Fruit fly (Drosophila melanogaster) whole organism, embryonic: ENCODE results near the gene Top3alpha.

Experiments
- Atf-2 ChIP-seq: fragments of 200-800 bp; sonication (Bioruptor generic); optimal IDR thresholded peaks from 2 replicates; lab custom pipeline; 2016; ENCODE audit warnings: missing biosample characterization, missing genetic modification characterization
- CG10462 ChIP-seq: fragments of 200-800 bp; sonication (Bioruptor generic); optimal IDR thresholded peaks from 2 replicates; lab custom pipeline; 2016; ENCODE audit warnings: missing biosample characterization, missing genetic modification characterization
- CG12104 ChIP-seq: fragments of 200-800 bp; sonication (Bioruptor generic); optimal IDR thresholded peaks from 3 replicates; lab custom pipeline; 2016; ENCODE audit warnings: missing biosample characterization, missing genetic modification characterization
- CG12219 ChIP-seq: fragments of 200-800 bp; sonication (Bioruptor generic); optimal IDR thresholded peaks from 3 replicates; lab custom pipeline; 2018; ENCODE audit warnings: missing biosample characterization, mild to moderate bottlenecking, missing genetic modification characterization
- CG12659 ChIP-seq: fragments of 200-800 bp; sonication (Bioruptor generic); optimal IDR thresholded peaks from 3 replicates; lab custom pipeline; 2017; ENCODE audit warnings: mild to moderate bottlenecking, missing biosample characterization, missing genetic modification reagents, missing genetic modification characterization
- CG13624 ChIP-seq: fragments of 200-800 bp; sonication (Bioruptor generic); optimal IDR thresholded peaks from 2 replicates; lab custom pipeline; 2016; ENCODE audit warnings: missing biosample characterization, missing genetic modification characterization
- CG17361 ChIP-seq: fragments of 200-800 bp; sonication (Bioruptor generic); IDR thresholded peaks from 3 replicates; pipeline ENCODE4 v1.3.6; 2022; ENCODE audit warnings: missing biosample characterization, missing genetic modification characterization
- CG17385 ChIP-seq: fragments of 200-800 bp; sonication (Bioruptor generic); optimal IDR thresholded peaks from 3 replicates; lab custom pipeline; 2018; ENCODE audit warnings: missing biosample characterization, mild to moderate bottlenecking, missing genetic modification characterization
- CG17802 ChIP-seq: fragments of 200-800 bp; sonication (Bioruptor generic); optimal IDR thresholded peaks from 2 replicates; lab custom pipeline; 2018; ENCODE audit warnings: missing biosample characterization, mild to moderate bottlenecking, missing genetic modification characterization, moderate library complexity
- CG2712 ChIP-seq: fragments of 200-800 bp; optimal IDR thresholded peaks from 3 replicates; lab custom pipeline; 2019; ENCODE audit warnings: missing biosample characterization, mild to moderate bottlenecking, missing genetic modification characterization, moderate library complexity
- CG30431 ChIP-seq: fragments of 200-800 bp; sonication (Bioruptor generic); optimal IDR thresholded peaks from 2 replicates; lab custom pipeline; 2017; ENCODE audit warnings: missing biosample characterization, missing genetic modification characterization
- CG32767 ChIP-seq: fragments of 200-800 bp; sonication (Bioruptor generic); IDR thresholded peaks from 2 replicates; pipeline ENCODE4 v1.3.6; 2022; ENCODE audit warnings: missing biosample characterization, missing genetic modification characterization
- CG32772 ChIP-seq: fragments of 200-800 bp; sonication (Bioruptor generic); IDR thresholded peaks from 2 replicates; pipeline ENCODE4 v1.3.6; 2022; ENCODE audit warnings: missing biosample characterization, missing genetic modification characterization
- CG6689 ChIP-seq: fragments of 200-800 bp; sonication (Bioruptor generic); IDR thresholded peaks from 2 replicates; pipeline ENCODE4 v1.3.6; 2022; ENCODE audit warnings: missing biosample characterization, missing genetic modification characterization
- CG7839 ChIP-seq: fragments of 200-800 bp; sonication (Bioruptor generic); optimal IDR thresholded peaks from 3 replicates; lab custom pipeline; 2018; ENCODE audit warnings: missing biosample characterization, mild to moderate bottlenecking, missing genetic modification characterization, moderate library complexity
- D ChIP-seq, 2 experiments: fragments of 200-800 bp in 1 of 2; fragments of >200 bp in 1 of 2; sonication (Bioruptor generic) in 1 of 2; optimal IDR thresholded peaks; 2 replicates in 1 of 2; 3 replicates in 1 of 2; lab custom pipeline; 2017; ENCODE audit warnings: mild to moderate bottlenecking in 1 of 2, missing biosample characterization in 1 of 2, missing genetic modification characterization in 1 of 2, missing genetic modification reagents in 1 of 2
- D19A ChIP-seq: fragments of 200-800 bp; optimal IDR thresholded peaks from 3 replicates; lab custom pipeline; 2019; ENCODE audit warnings: missing biosample characterization, mild to moderate bottlenecking, missing genetic modification characterization, moderate library complexity
- ERR ChIP-seq: fragments of 200-800 bp; sonication (Bioruptor generic); optimal IDR thresholded peaks from 2 replicates; lab custom pipeline; 2016; ENCODE audit warnings: missing biosample characterization, missing genetic modification characterization
- GATAe ChIP-seq: fragments of 200-800 bp; sonication (Bioruptor generic); conservative IDR thresholded peaks from 2 replicates; pipeline ENCODE4 v1.3.6; 2022; ENCODE audit warnings: missing biosample characterization, missing genetic modification characterization
- HLH3B ChIP-seq: fragments of 200-800 bp; sonication (Bioruptor generic); IDR thresholded peaks from 2 replicates; pipeline ENCODE4 v1.3.6; 2022; ENCODE audit warnings: missing biosample characterization, missing genetic modification characterization
- HLH4C ChIP-seq: fragments of 200-800 bp; sonication (Bioruptor generic); IDR thresholded peaks from 3 replicates; pipeline ENCODE4 v1.3.6; 2022; ENCODE audit warnings: missing biosample characterization, missing genetic modification characterization; ENCODE audit not compliant: partially characterized antibody
- Hsf ChIP-seq: fragments of 200-800 bp; sonication (Bioruptor generic); optimal IDR thresholded peaks from 3 replicates; lab custom pipeline; 2016; ENCODE audit warnings: missing biosample characterization, missing genetic modification characterization
- Lpt ChIP-seq: fragments of >200 bp; optimal IDR thresholded peaks from 2 replicates; lab custom pipeline; 2018; ENCODE audit warnings: missing biosample characterization, missing genetic modification characterization
- MTF-1 ChIP-seq: fragments of 200-800 bp; sonication (Bioruptor generic); optimal IDR thresholded peaks from 2 replicates; lab custom pipeline; 2018; ENCODE audit warnings: missing biosample characterization, mild to moderate bottlenecking, missing genetic modification characterization, borderline replicate concordance
- Med ChIP-seq: fragments of 200-800 bp; sonication (Bioruptor generic); peaks from one replicate; lab custom pipeline; 2016; ENCODE audit warnings: missing biosample characterization, missing genetic modification characterization, mild to moderate bottlenecking, inconsistent platforms, moderate library complexity
- NC2α ChIP-seq: fragments of 200-800 bp; sonication (Bioruptor generic); optimal IDR thresholded peaks from 2 replicates; lab custom pipeline; 2016; ENCODE audit warnings: missing biosample characterization, missing genetic modification characterization
- Opbp ChIP-seq: fragments of 200-800 bp; sonication (Bioruptor generic); IDR thresholded peaks from 3 replicates; pipeline ENCODE4 v1.3.6; 2022; ENCODE audit warnings: missing biosample characterization, missing genetic modification characterization; ENCODE audit not compliant: partially characterized antibody
- Side ChIP-seq: fragments of 200-800 bp; sonication (Bioruptor generic); optimal IDR thresholded peaks from 2 replicates; lab custom pipeline; 2016; ENCODE audit warnings: missing biosample characterization, missing genetic modification characterization
- Ssrp ChIP-seq: fragments of 200-800 bp; sonication (Bioruptor generic); optimal IDR thresholded peaks from 2 replicates; lab custom pipeline; 2018; ENCODE audit warnings: missing biosample characterization, mild to moderate bottlenecking, missing genetic modification characterization, moderate library complexity
- Trl ChIP-seq, 3 experiments: fragments of >200 bp in 2 of 3; fragments of 200-800 bp in 1 of 3; sonication (Bioruptor generic) in 1 of 3; optimal IDR thresholded peaks; 2 replicates in 1 of 3; 3 replicates in 2 of 3; lab custom pipeline; 2016 to 2017; ENCODE audit warnings: missing biosample characterization in 1 of 3, missing genetic modification characterization in 1 of 3
- az2 ChIP-seq: fragments of 200-800 bp; sonication (Bioruptor generic); optimal IDR thresholded peaks from 3 replicates; lab custom pipeline; 2016; ENCODE audit warnings: missing biosample characterization, missing genetic modification characterization
- chif ChIP-seq, 2 experiments: fragments of 200-800 bp; sonication (Bioruptor generic); optimal IDR thresholded peaks; 3 replicates each; lab custom pipeline; 2016; ENCODE audit warnings: missing biosample characterization in 2 of 2, missing genetic modification characterization in 2 of 2
- chn ChIP-seq: fragments of 200-800 bp; sonication (Bioruptor generic); optimal IDR thresholded peaks from 2 replicates; lab custom pipeline; 2016; ENCODE audit warnings: missing biosample characterization, missing genetic modification characterization
- ci ChIP-seq: fragments of 200-800 bp; sonication (Bioruptor generic); IDR thresholded peaks from 3 replicates; pipeline ENCODE4 v1.3.6; 2022; ENCODE audit warnings: missing biosample characterization, missing genetic modification characterization
- crol ChIP-seq: fragments of 200-800 bp; sonication (Bioruptor generic); IDR thresholded peaks from 2 replicates; pipeline ENCODE4 v1.3.6; 2022; ENCODE audit warnings: missing biosample characterization, missing genetic modification characterization
- dysf ChIP-seq: fragments of 200-800 bp; sonication (Bioruptor generic); IDR thresholded peaks from 3 replicates; pipeline ENCODE4 v1.3.6; 2022; ENCODE audit warnings: missing biosample characterization, missing genetic modification characterization
- fd102C ChIP-seq: fragments of 200-800 bp; sonication (Bioruptor generic); optimal IDR thresholded peaks from 2 replicates; lab custom pipeline; 2018; ENCODE audit warnings: missing biosample characterization, mild to moderate bottlenecking, missing genetic modification characterization, moderate library complexity
- gcm2 ChIP-seq: fragments of 200-800 bp; sonication (Bioruptor generic); optimal IDR thresholded peaks from 2 replicates; lab custom pipeline; 2016; ENCODE audit warnings: missing biosample characterization, missing genetic modification characterization
- gem ChIP-seq: fragments of 200-800 bp; sonication (Bioruptor generic); optimal IDR thresholded peaks from 2 replicates; lab custom pipeline; 2019; ENCODE audit warnings: missing biosample characterization, mild to moderate bottlenecking, missing genetic modification characterization, moderate library complexity
- insv ChIP-seq, 2 experiments: fragments of 200-800 bp; sonication (Bioruptor generic); optimal IDR thresholded peaks; 3 replicates each; lab custom pipeline; 2016 to 2018; ENCODE audit warnings: missing biosample characterization in 2 of 2, missing genetic modification characterization in 2 of 2
- kni ChIP-seq: fragments of 200-800 bp; sonication (Bioruptor generic); optimal IDR thresholded peaks from 3 replicates; lab custom pipeline; 2017; ENCODE audit warnings: mild to moderate bottlenecking, missing biosample characterization, missing genetic modification reagents, missing genetic modification characterization
- nmo ChIP-seq: fragments of 200-800 bp; sonication (Bioruptor generic); optimal IDR thresholded peaks from 2 replicates; lab custom pipeline; 2018; ENCODE audit warnings: missing biosample characterization, mild to moderate bottlenecking, missing genetic modification characterization, moderate library complexity
- peb ChIP-seq: fragments of 200-800 bp; sonication (Bioruptor generic); IDR thresholded peaks from 2 replicates; pipeline ENCODE4 v1.3.6; 2022; ENCODE audit warnings: missing biosample characterization, missing genetic modification characterization
- pfk ChIP-seq: fragments of 200-800 bp; sonication (Bioruptor generic); optimal IDR thresholded peaks from 2 replicates; lab custom pipeline; 2018; ENCODE audit warnings: missing biosample characterization, mild to moderate bottlenecking, missing genetic modification characterization, moderate library complexity
- sc ChIP-seq, 3 experiments: fragments of >200 bp in 2 of 3; fragments of 200-800 bp in 1 of 3; sonication (Bioruptor generic) in 1 of 3; optimal IDR thresholded peaks; 2 replicates in 2 of 3; 3 replicates in 1 of 3; lab custom pipeline; 2017; ENCODE audit warnings: mild to moderate bottlenecking in 1 of 3, missing biosample characterization in 1 of 3, missing genetic modification characterization in 1 of 3, missing genetic modification reagents in 1 of 3
- sna ChIP-seq: fragments of 200-800 bp; sonication (Bioruptor generic); IDR thresholded peaks from 2 replicates; pipeline ENCODE4 v1.3.6; 2022; ENCODE audit warnings: missing biosample characterization, missing genetic modification characterization; ENCODE audit not compliant: partially characterized antibody
- stc ChIP-seq: fragments of 200-800 bp; sonication (Bioruptor generic); IDR thresholded peaks from 2 replicates; pipeline ENCODE4 v1.3.6; 2022; ENCODE audit warnings: missing biosample characterization, missing genetic modification characterization
- unpg ChIP-seq: fragments of 200-800 bp; sonication (Bioruptor generic); optimal IDR thresholded peaks from 3 replicates; lab custom pipeline; 2018; ENCODE audit warnings: missing biosample characterization, mild to moderate bottlenecking, missing genetic modification characterization, moderate library complexity

The Top3alpha gene

DNA sequence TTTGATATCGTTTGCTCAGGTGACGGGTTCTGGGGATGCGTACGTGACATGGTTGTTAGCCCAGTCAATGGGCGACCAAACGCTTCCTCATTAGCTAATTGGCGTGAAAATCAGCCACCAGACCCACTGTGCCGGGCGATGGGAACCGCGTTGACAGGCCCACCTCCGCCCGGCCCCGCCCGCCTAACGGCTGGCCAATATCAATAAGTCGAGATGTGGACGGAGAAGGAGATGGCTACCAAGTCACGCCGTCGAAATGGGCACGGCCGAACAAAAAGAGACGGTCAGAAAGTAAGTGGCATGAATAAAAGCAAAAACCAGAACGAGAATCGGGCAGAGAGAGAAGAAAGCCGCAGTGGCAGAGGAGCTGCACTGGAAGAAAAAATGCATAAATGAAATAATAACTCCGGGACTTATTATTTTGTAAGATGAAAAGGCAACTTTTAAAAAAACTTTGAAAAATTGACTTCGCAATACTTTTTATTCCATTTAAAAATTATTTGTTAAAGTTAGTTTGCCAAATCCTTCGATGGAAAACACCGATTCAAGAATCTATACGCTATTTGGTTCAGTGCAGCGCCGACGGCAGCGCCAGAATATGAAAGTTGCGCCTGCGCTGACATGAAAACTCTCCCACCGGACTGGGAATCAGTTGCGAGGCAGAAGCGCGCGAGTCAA lies 40.0 kb downstream of the Top3alpha start, which contains the start of gene CG13082 (continued):
- TF ChIP-seq Trl (optimal IDR thresholded peaks at IDR 0.05; lab: Kevin White, UChicago) (no peak), Trl (GFP tag; optimal IDR thresholded peaks at IDR 0.05; lab: Kevin White, UChicago) (no peak), GATAe (GFP tag; lab: Robert Waterston, UW) (no peak), CG32767 (GFP tag; lab: Robert Waterston, UW) (0 out of 2 replicates have a peak, but pooled peaks have one; percentile 16), CG7839 (tag; lab: Kevin White, UChicago) (peak; percentile 59), CG17385 (GFP tag; lab: Kevin White, UChicago) (peak; percentile 45), Lpt (GFP tag; lab: Kevin White, UChicago) (no peak), pfk (GFP tag; lab: Kevin White, UChicago) (no peak), gem (tag; lab: Kevin White, UChicago) (peak; percentile 76), nmo (GFP tag; lab: Kevin White, UChicago) (peak; percentile 78), D19A (peak; percentile 62), peb (GFP tag; lab: Robert Waterston, UW) (0 out of 2 replicates have a peak, but pooled peaks have one; percentile 38), MTF-1 (GFP tag; lab: Kevin White, UChicago) (no peak), gcm2 (GFP tag; lab: Kevin White, UChicago) (no peak), CG13624 (GFP tag; lab: Kevin White, UChicago) (no peak), chn (peak; percentile 22), insv (GFP tag; optimal IDR thresholded peaks at IDR 0.05; lab: Kevin White, UChicago) (no peak), NC2α (GFP tag; lab: Kevin White, UChicago) (no peak), CG2712 (tag; lab: Kevin White, UChicago) (peak; percentile 83), fd102C (GFP tag; lab: Kevin White, UChicago) (no peak), Side (GFP tag; lab: Kevin White, UChicago) (no peak), az2 (GFP tag; lab: Kevin White, UChicago) (peak; percentile 53), CG6689 (peak; percentile 51; the same call in 1 of the 2 replicates), HLH4C (GFP tag; lab: Robert Waterston, UW) (no peak), unpg (GFP tag; lab: Kevin White, UChicago) (peak; percentile 63), ERR (GFP tag; lab: Kevin White, UChicago) (no peak), CG10462 (GFP tag; lab: Kevin White, UChicago) (peak; percentile 14), crol (GFP tag; lab: Robert Waterston, UW) (peak; percentile 65), sc (optimal IDR thresholded peaks at IDR 0.05; lab: Kevin White, UChicago) (no peak), sc (GFP tag; optimal IDR thresholded peaks at IDR 0.05; lab: Kevin White, UChicago) (peak; percentile 61), dysf (GFP tag; lab: Robert Waterston, UW) (0 out of 3 replicates have a peak, but pooled peaks have one; percentile 17), CG12104 (GFP tag; lab: Kevin White, UChicago) (no peak), kni (GFP tag; lab: Kevin White, UChicago) (peak; percentile 73), Hsf (GFP tag; lab: Kevin White, UChicago) (peak; percentile 51), Ssrp (tag; lab: Kevin White, UChicago) (peak; percentile 35), chif (GFP tag; optimal IDR thresholded peaks at IDR 0.05; lab: Kevin White, UChicago) (peak; percentile 39 to 51), stc (GFP tag; lab: Robert Waterston, UW) (no peak), D (optimal IDR thresholded peaks at IDR 0.05; lab: Kevin White, UChicago) (no peak), D (GFP tag; optimal IDR thresholded peaks at IDR 0.05; lab: Kevin White, UChicago) (peak; percentile 75), Atf-2 (GFP tag; lab: Kevin White, UChicago) (peak; percentile 41), ci (GFP tag; lab: Robert Waterston, UW) (peak; percentile 54; the same call in 2 of the 3 replicates), Opbp (no peak), CG12659 (peak; percentile 5), Med (GFP tag; lab: Kevin White, UChicago) (peak; percentile 50), sna (GFP tag; lab: Robert Waterston, UW) (no peak), CG12219 (GFP tag; lab: Kevin White, UChicago) (peak; percentile 2), CG32772 (GFP tag; lab: Robert Waterston, UW) (no peak), CG30431 (peak; percentile 27), HLH3B (GFP tag; lab: Robert Waterston, UW) (no peak), CG17361 (peak; percentile 77), CG17802 (tag; lab: Kevin White, UChicago) (peak; percentile 30)
